Worm (Caenorhabditis elegans): Measurements from ENCODE around the gene lsm-3.

DNA sequence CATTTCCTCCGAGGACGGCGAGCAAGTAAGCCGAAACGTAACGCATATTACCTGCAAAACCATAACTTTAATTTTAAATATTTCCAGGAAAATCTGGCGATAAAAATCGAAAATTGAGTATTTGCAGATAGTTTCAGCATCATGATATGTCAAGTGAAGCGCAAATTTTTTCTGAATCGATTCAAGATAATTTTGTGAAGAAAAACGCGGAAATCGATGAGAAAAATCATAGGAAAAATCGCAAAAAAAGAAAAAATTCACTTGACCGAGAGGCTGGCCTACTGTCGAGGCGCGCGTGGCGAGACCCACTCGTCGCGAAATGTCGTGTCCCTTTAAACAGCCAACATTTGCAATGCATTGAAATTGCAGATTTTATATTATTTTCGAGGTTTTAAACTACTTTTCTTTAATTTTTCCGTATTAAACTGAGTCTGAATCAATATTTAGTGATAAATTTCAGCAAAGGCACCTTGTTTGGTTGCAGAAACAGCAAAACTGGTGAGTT, 16.7 kb upstream of the lsm-3 start, which contains the start of the genes rla-2, popl-7 and Y62E10A.24:
- TF ChIP-seq flt-1 (GFP tag; IDR thresholded peaks at IDR 0.05) (no peak), cog-1 (tag; optimal IDR thresholded peaks at IDR 0.05) (no peak), tab-1 (GFP tag; IDR thresholded peaks at IDR 0.05) (no peak), ztf-23 (GFP tag; IDR thresholded peaks at IDR 0.05) (no peak), T22C8.4 (GFP tag; IDR thresholded peaks at IDR 0.05) (no peak), klf-2 (GFP tag; conservative IDR thresholded peaks at IDR 0.05) (no peak), med-1 (GFP tag; optimal IDR thresholded peaks at IDR 0.05; ENCODE audit: insufficient read depth) (no peak)
